Worm (Caenorhabditis elegans): ENCODE results near the gene C12D8.21.
A peak's percentile ranks its signal among the peaks of the same experiment; 100 is the strongest.

DNA sequence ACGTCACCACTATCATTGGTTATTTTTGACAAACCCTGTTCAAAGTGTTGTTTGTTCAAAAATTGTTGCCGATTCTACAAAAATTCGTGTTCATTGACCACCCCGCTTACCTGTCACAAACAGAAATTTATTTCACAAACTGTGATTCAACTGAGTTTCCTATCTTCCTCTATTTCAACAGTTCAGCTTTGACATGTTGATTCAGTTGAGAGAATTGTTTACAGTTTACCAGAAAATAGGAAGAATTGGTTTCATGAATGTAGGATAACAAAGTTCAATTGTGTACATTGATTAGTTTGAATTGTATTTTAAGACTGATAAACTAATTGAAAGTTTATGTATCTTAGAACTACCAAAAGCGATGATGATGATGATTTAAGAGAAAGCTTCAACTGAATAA is 4.6 kb upstream of the C12D8.21 start:
- no peak for TF ChIP-seq ztf-4 (tag; optimal IDR thresholded peaks at IDR 0.05)
- no peak for TF ChIP-seq nhr-76 (tag; optimal IDR thresholded peaks at IDR 0.05)
- no peak for TF ChIP-seq snpc-4 (tag; optimal IDR thresholded peaks at IDR 0.05)
- TF ChIP-seq ama-1 (optimal IDR thresholded peaks at IDR 0.05) = no peak
- TF ChIP-seq nhr-12 (tag; optimal IDR thresholded peaks at IDR 0.05) = no peak
- no peak for TF ChIP-seq ztf-11 (tag; optimal IDR thresholded peaks at IDR 0.05)
- TF ChIP-seq nhr-28 (tag; optimal IDR thresholded peaks at IDR 0.05) = no peak
- peak; percentile 38 for TF ChIP-seq elt-2 (tag; optimal IDR thresholded peaks at IDR 0.05)
- no peak for TF ChIP-seq unc-39 (tag; optimal IDR thresholded peaks at IDR 0.05)

All from whole organism, L3 larva.